Worm (Caenorhabditis elegans) whole organism, young adult: ENCODE results near the gene Y49E10.25.

Experiments used
- B0336.3 ChIP-seq: fragments of 200-800 bp; sonication (Bioruptor generic); IDR thresholded peaks from 2 replicates; pipeline ENCODE4 v1.3.6; 2022; ENCODE audit warnings: missing genetic modification characterization, missing compliant biosample characterization
- F37B4.10 ChIP-seq: fragments of 200-800 bp; sonication (Bioruptor generic); IDR thresholded peaks from 2 replicates; pipeline ENCODE4 v1.3.6; 2022; ENCODE audit warnings: missing genetic modification characterization, missing compliant biosample characterization
- F49E8.2 ChIP-seq: sonication (generic microtip); optimal IDR thresholded peaks from 3 replicates; lab custom pipeline; 2017; ENCODE audit warnings: missing genetic modification characterization, mild to moderate bottlenecking, missing compliant biosample characterization, antibody characterized with exemption, moderate library complexity; ENCODE audit not compliant: insufficient read depth
- F57C9.4 ChIP-seq: sonication (generic microtip); optimal IDR thresholded peaks from 2 replicates; lab custom pipeline; 2017; ENCODE audit warnings: mild to moderate bottlenecking, missing genetic modification characterization, missing compliant biosample characterization
- K11D2.4 ChIP-seq: fragments of 200-800 bp; sonication (Bioruptor generic); IDR thresholded peaks from 2 replicates; pipeline ENCODE4 v1.3.6; 2022; ENCODE audit warnings: missing genetic modification reagents, missing genetic modification characterization, missing compliant biosample characterization
- Y53F4B.3 ChIP-seq: fragments of 200-800 bp; sonication (Bioruptor generic); IDR thresholded peaks from 2 replicates; pipeline ENCODE4 v1.3.6; 2022; ENCODE audit warnings: missing genetic modification reagents, missing genetic modification characterization, missing compliant biosample characterization
- Y53G8AR.9 ChIP-seq: fragments of 200-800 bp; sonication (Bioruptor generic); conservative IDR thresholded peaks from 2 replicates; pipeline ENCODE4 v1.3.6; 2022; ENCODE audit warnings: missing genetic modification reagents, missing genetic modification characterization, missing compliant biosample characterization
- Y95B8A.8 ChIP-seq: fragments of 200-800 bp; sonication (Bioruptor generic); IDR thresholded peaks from 2 replicates; pipeline ENCODE4 v1.3.6; 2022; ENCODE audit warnings: missing genetic modification reagents, missing genetic modification characterization, missing compliant biosample characterization
- aptf-2 ChIP-seq: fragments of 200-800 bp; sonication (Bioruptor generic); conservative IDR thresholded peaks from 2 replicates; pipeline ENCODE4 v1.3.6; 2022; ENCODE audit warnings: missing genetic modification reagents, missing genetic modification characterization, missing compliant biosample characterization
- attf-6 ChIP-seq: fragments of 200-800 bp; sonication (Bioruptor generic); IDR thresholded peaks from 2 replicates; pipeline ENCODE4 v1.3.6; 2022; ENCODE audit warnings: missing genetic modification reagents, missing genetic modification characterization, missing compliant biosample characterization
- cebp-2 ChIP-seq: fragments of 200-800 bp; sonication (Bioruptor generic); IDR thresholded peaks from 2 replicates; pipeline ENCODE4 v1.3.6; 2022; ENCODE audit warnings: missing genetic modification characterization, missing compliant biosample characterization
- ceh-27 ChIP-seq: fragments of 200-800 bp; sonication (Bioruptor generic); optimal IDR thresholded peaks from 2 replicates; lab custom pipeline; 2018; ENCODE audit warnings: mild to moderate bottlenecking, missing genetic modification characterization, moderate library complexity, missing compliant biosample characterization
- ceh-40 ChIP-seq: fragments of 200-800 bp; sonication (Bioruptor generic); IDR thresholded peaks from 2 replicates; pipeline ENCODE4 v1.3.6; 2022; ENCODE audit warnings: missing genetic modification characterization, missing compliant biosample characterization
- chd-7 ChIP-seq: sonication (generic microtip); optimal IDR thresholded peaks from 2 replicates; lab custom pipeline; 2016; ENCODE audit warnings: mild to moderate bottlenecking, missing genetic modification characterization, moderate library complexity, missing compliant biosample characterization
- dox-1 ChIP-seq: fragments of 200-800 bp; sonication (Bioruptor generic); IDR thresholded peaks from 2 replicates; pipeline ENCODE4 v1.3.6; 2022; ENCODE audit warnings: missing genetic modification reagents, missing genetic modification characterization, missing compliant biosample characterization
- efl-1 ChIP-seq: fragments of 150-350 bp; optimal IDR thresholded peaks from 2 replicates; lab custom pipeline; 2014; ENCODE audit warnings: missing biosample characterization, missing genetic modification reagents, missing genetic modification characterization
- egl-18 ChIP-seq: fragments of 200-800 bp; sonication (Bioruptor generic); IDR thresholded peaks from 2 replicates; pipeline ENCODE4 v1.3.6; 2022; ENCODE audit warnings: missing genetic modification reagents, missing genetic modification characterization, missing compliant biosample characterization
- egrh-3 ChIP-seq: fragments of 200-800 bp; sonication (Bioruptor generic); IDR thresholded peaks from 2 replicates; pipeline ENCODE4 v1.3.6; 2022; ENCODE audit warnings: missing genetic modification reagents, missing genetic modification characterization, missing compliant biosample characterization
- gei-17 ChIP-seq: fragments of 200-800 bp; sonication (Bioruptor generic); optimal IDR thresholded peaks from 2 replicates; lab custom pipeline; 2018; ENCODE audit warnings: mild to moderate bottlenecking, missing genetic modification characterization, missing compliant biosample characterization
- him-1 ChIP-seq: sonication (generic microtip); optimal IDR thresholded peaks from 2 replicates; lab custom pipeline; 2016; ENCODE audit warnings: missing genotype, missing genetic modification reagents, missing genetic modification characterization, missing compliant biosample characterization
- hlh-12 ChIP-seq: sonication (generic microtip); optimal IDR thresholded peaks from 2 replicates; lab custom pipeline; 2016; ENCODE audit warnings: missing genetic modification characterization, missing compliant biosample characterization
- let-526 ChIP-seq: fragments of 200-800 bp; sonication (Bioruptor generic); IDR thresholded peaks from 2 replicates; pipeline ENCODE4 v1.3.6; 2022; ENCODE audit warnings: missing genetic modification reagents, missing genetic modification characterization, missing compliant biosample characterization
- lin-26 ChIP-seq: fragments of 200-800 bp; sonication (Bioruptor generic); IDR thresholded peaks from 2 replicates; pipeline ENCODE4 v1.3.6; 2022; ENCODE audit warnings: missing genetic modification reagents, missing genetic modification characterization, missing compliant biosample characterization
- lin-35 ChIP-seq, 3 experiments: fragments of 150-350 bp in 2 of 3; sonication (generic microtip) in 1 of 3; optimal IDR thresholded peaks; 2 replicates each; lab custom pipeline; 2014 to 2018; ENCODE audit warnings: missing biosample characterization in 3 of 3, missing genetic modification characterization in 3 of 3, missing genetic modification reagents in 3 of 3
- lin-54 ChIP-seq: fragments of 200-800 bp; sonication (Bioruptor generic); optimal IDR thresholded peaks from 2 replicates; lab custom pipeline; 2018; ENCODE audit warnings: mild to moderate bottlenecking, missing genetic modification characterization, missing compliant biosample characterization
- lsl-1 ChIP-seq: fragments of 200-800 bp; sonication (Bioruptor generic); optimal IDR thresholded peaks from 2 replicates; lab custom pipeline; 2018; ENCODE audit warnings: mild to moderate bottlenecking, missing genetic modification characterization, moderate library complexity, missing compliant biosample characterization
- madf-6 ChIP-seq: fragments of 200-800 bp; sonication (Bioruptor generic); IDR thresholded peaks from 2 replicates; pipeline ENCODE4 v1.3.6; 2022; ENCODE audit warnings: missing genetic modification reagents, missing genetic modification characterization, missing compliant biosample characterization
- nfya-2 ChIP-seq: fragments of 200-800 bp; sonication (Bioruptor generic); IDR thresholded peaks from 2 replicates; pipeline ENCODE4 v1.3.6; 2022; ENCODE audit warnings: missing genetic modification reagents, missing genetic modification characterization, missing compliant biosample characterization
- nfyb-1 ChIP-seq: fragments of 200-800 bp; sonication (Bioruptor generic); IDR thresholded peaks from 2 replicates; pipeline ENCODE4 v1.3.6; 2022; ENCODE audit warnings: missing genetic modification reagents, missing genetic modification characterization, missing compliant biosample characterization
- pha-4 ChIP-seq: fragments of 150-350 bp; sonication (generic microtip); optimal IDR thresholded peaks from 2 replicates; lab custom pipeline; 2014; ENCODE audit warnings: missing biosample characterization, missing genetic modification reagents, missing genetic modification characterization
- rpc-1 ChIP-seq, 2 experiments: fragments of 150-350 bp in 1 of 2; sonication (generic microtip) in 1 of 2; optimal IDR thresholded peaks; 2 replicates each; lab custom pipeline; 2014 to 2018; ENCODE audit warnings: missing biosample characterization in 1 of 2, missing genetic modification characterization in 1 of 2, missing genetic modification reagents in 1 of 2, missing genotype in 1 of 2
- snpc-1.3 ChIP-seq: sonication (generic microtip); optimal IDR thresholded peaks from 2 replicates; lab custom pipeline; 2017; ENCODE audit warnings: missing genetic modification characterization, mild to moderate bottlenecking, missing compliant biosample characterization, antibody characterized with exemption, moderate library complexity, missing genotype, missing genetic modification reagents; ENCODE audit not compliant: insufficient read depth
- snpc-4 ChIP-seq, 5 experiments: fragments of 150-350 bp in 1 of 5; sonication (generic microtip) in 4 of 5; optimal IDR thresholded peaks; 2 replicates each; lab custom pipeline; 2014 to 2018; ENCODE audit warnings: missing genetic modification characterization in 5 of 5, missing biosample characterization in 3 of 5, antibody characterized with exemption in 2 of 5, mild to moderate bottlenecking in 2 of 5, missing compliant biosample characterization in 2 of 5, missing genotype in 2 of 5, moderate library complexity in 2 of 5, missing genetic modification reagents in 1 of 5
- xnd-1 ChIP-seq: sonication (generic microtip); optimal IDR thresholded peaks from 2 replicates; lab custom pipeline; 2016; ENCODE audit warnings: missing genotype, missing genetic modification reagents, missing genetic modification characterization, missing compliant biosample characterization
- ztf-25 ChIP-seq: fragments of 200-800 bp; sonication (Bioruptor generic); IDR thresholded peaks from 2 replicates; pipeline ENCODE4 v1.3.6; 2022; ENCODE audit warnings: missing genetic modification reagents, missing genetic modification characterization, missing compliant biosample characterization

Y49E10.25 gene

DNA sequence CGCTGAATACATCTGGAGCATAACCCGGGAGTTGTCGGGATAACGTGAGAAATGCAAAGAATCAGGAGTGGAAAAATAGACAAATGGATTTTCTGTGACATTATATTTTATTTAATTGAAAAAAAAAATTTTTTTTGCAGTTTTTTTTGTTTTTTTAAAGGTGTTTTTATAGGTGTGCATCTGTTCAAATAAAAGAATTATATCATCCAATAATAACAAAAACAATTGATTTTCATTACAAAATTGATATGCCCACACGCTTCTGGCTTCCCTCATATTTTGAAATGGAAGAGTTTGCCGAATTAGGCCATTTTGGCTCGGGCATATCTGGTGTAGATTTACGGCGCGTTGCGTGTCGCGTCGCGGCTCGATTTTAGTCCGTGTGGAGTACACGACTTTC is at the start of gene Y49E10.25:
TSS of gene Y49E10.25 (minus strand) at position 101 of the 400 bp plus-strand sequence.
- no peak for TF ChIP-seq hlh-12 (tag; lab: Kevin White, UChicago)
- TF ChIP-seq xnd-1 = no peak
- TF ChIP-seq, all 124 proteins: peak for 0

DNA sequence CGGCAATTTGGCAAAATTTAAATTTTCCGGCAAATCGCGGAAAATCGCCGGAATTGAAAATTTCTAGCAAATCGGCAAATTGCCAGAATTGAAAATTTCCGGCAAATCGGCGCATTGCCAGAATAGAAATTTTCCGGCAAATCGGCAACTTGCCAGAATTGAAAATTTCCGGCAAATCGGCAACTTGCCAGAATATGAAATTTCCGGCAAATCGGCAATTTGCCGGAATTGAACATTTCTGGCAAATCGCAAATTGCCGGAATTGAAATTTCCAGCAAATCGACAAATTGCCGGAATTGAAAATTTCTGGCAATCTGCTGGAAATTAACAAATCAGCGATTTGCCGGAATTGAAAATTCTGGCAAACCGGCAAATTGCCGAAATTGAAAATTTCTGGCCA is 49.6 kb upstream of the Y49E10.25 start:
- TF ChIP-seq K11D2.4 (0 out of 2 replicates have a peak, but pooled peaks have one; percentile 22), F37B4.10 (peak; percentile 80; the same call in 1 of the 2 replicates), dox-1 (peak; percentile 54)

ce11 chrIII:12540411-12540810 is 48.5 kb upstream of the Y49E10.25 start:
- TF ChIP-seq Y53F4B.3 (GFP tag; lab: Robert Waterston, UW) = no peak
- no peak for TF ChIP-seq gei-17 (GFP tag; lab: Kevin White, UChicago)
- TF ChIP-seq lsl-1 (GFP tag; lab: Kevin White, UChicago) = no peak
- TF ChIP-seq lin-54 (GFP tag; lab: Kevin White, UChicago) = no peak
- peak; percentile 87 for TF ChIP-seq nfyb-1 (GFP tag; lab: Robert Waterston, UW)
- TF ChIP-seq snpc-1.3 (tag; lab: Kevin White, UChicago) = no peak
- TF ChIP-seq, all 124 proteins: peak for 1

- peak; percentile 100 for TF ChIP-seq him-1 (tag; lab: Kevin White, UChicago)
- TF ChIP-seq Y95B8A.8 (GFP tag; lab: Robert Waterston, UW) = no peak
These were observed 45.5 kb upstream of the Y49E10.25 start for ce11 chrIII:12537239-12537845.

DNA sequence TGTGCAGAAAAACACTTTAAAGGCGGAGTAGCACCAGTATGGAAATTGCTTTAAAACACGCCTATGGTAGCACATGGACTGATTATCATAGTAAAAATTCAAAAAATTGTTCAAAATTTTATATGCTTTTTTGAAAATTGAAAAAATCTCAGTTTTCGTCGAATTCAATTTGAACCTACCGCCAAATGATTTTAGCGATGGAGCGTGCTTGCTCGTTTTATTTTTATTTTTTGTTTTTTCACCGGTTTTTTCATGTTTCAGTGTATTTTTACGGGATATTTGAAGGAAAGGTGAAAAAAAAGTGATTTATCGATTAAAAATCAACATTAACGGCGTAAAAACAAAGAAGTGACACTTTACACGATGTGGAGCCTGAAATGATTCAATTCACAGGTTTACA is 42.0 kb upstream of the Y49E10.25 start:
- TF ChIP-seq let-526 (GFP tag; lab: Robert Waterston, UW) (no peak), lin-35 (GFP tag; optimal IDR thresholded peaks at IDR 0.05; lab: Kevin White, UChicago) (peak in 1 of 3 experiments; percentile 33)

DNA sequence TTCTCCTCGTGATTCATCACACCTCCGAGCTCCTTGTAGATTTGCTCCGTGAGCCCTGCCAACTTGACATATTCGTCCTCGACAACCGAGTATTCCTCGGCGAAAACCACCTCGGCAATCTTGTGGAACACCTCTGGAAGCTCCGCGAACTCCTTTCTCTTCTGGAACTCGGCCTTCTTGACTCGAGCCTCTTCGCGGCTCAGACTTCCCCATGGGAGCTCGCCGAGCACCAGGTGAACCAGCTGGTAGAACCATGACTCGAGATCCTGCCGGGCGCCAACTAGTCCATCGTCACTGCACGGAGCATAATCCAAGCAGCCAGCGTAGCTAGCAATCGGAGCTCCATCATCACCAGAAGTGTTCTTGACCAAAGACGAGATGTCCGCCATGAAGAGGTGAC is 38.6 kb upstream of the Y49E10.25 start:
- peak; percentile 60; the same call in 1 of the 2 replicates for TF ChIP-seq egrh-3 (GFP tag; lab: Robert Waterston, UW)

DNA sequence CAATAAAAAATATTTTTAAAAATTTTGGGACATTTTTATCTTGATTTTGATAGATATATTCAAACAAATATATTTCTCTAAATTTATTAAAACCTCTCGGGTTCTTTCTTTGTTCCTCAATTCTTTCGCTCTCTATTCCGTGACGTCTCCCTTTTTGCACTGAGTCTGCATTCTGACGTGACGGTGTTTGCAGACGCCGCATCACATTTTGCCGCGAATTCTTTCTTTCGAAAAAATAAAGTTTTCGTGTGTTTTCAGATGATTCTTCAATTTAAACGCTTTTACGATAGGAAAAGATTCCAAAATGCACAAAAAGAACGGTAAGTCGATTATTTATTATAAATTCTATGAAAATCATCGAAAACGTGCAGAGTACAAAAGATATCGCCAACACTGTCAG is 36.1 kb upstream of the Y49E10.25 start:
- TF ChIP-seq ztf-25 (GFP tag; lab: Robert Waterston, UW) (no peak), nfya-2 (GFP tag; lab: Robert Waterston, UW) (no peak), B0336.3 (GFP tag; lab: Robert Waterston, UW) (no peak), Y53G8AR.9 (GFP tag; lab: Robert Waterston, UW) (no peak), madf-6 (no peak), lin-26 (GFP tag; lab: Robert Waterston, UW) (no peak), ceh-27 (GFP tag; lab: Kevin White, UChicago) (no peak), egl-18 (GFP tag; lab: Robert Waterston, UW) (no peak), attf-6 (GFP tag; lab: Robert Waterston, UW) (no peak), dox-1 (no peak), cebp-2 (GFP tag; lab: Robert Waterston, UW) (no peak), nfyb-1 (GFP tag; lab: Robert Waterston, UW) (no peak), chd-7 (no peak), rpc-1 (optimal IDR thresholded peaks at IDR 0.05; lab: Kevin White, UChicago) (no peak), rpc-1 (tag; optimal IDR thresholded peaks at IDR 0.05; lab: Kevin White, UChicago) (no peak), F57C9.4 (tag; lab: Kevin White, UChicago) (no peak), ceh-40 (GFP tag; lab: Robert Waterston, UW) (no peak), aptf-2 (GFP tag; lab: Robert Waterston, UW) (no peak), F49E8.2 (tag; lab: Kevin White, UChicago) (no peak), efl-1 (peak; percentile 64), snpc-4 (GFP tag; optimal IDR thresholded peaks at IDR 0.05; lab: Kevin White, UChicago) (no peak), snpc-4 (tag; optimal IDR thresholded peaks at IDR 0.05; lab: Kevin White, UChicago) (peak in 1 of 4 experiments; percentile 17), pha-4 (tag; lab: Kevin White, UChicago) (no peak)
